Fruit fly (Drosophila melanogaster) whole organism, embryonic: ENCODE measurements around the gene CG5087.
A peak's percentile ranks its signal among the peaks of the same experiment; 100 is the strongest.

ENCODE experiments used
- BEAF-32 ChIP-seq: fragments of 200-800 bp; sonication (Bioruptor generic); optimal IDR thresholded peaks from 3 replicates; lab custom pipeline; 2017; ENCODE audit warnings: missing biosample characterization, missing genetic modification characterization, mild to moderate bottlenecking, moderate library complexity, missing genetic modification reagents
- CG10321 ChIP-seq: fragments of 200-800 bp; sonication (Bioruptor generic); IDR thresholded peaks from 2 replicates; pipeline ENCODE4 v1.3.6; 2022; ENCODE audit warnings: missing biosample characterization, missing genetic modification characterization
- CG11398 ChIP-seq: fragments of 200-800 bp; sonication (Bioruptor generic); optimal IDR thresholded peaks from 2 replicates; lab custom pipeline; 2016; ENCODE audit warnings: missing biosample characterization, missing genetic modification characterization
- CG14050 ChIP-seq: fragments of 200-800 bp; sonication (Bioruptor generic); IDR thresholded peaks from 3 replicates; pipeline ENCODE4 v1.3.6; 2022; ENCODE audit warnings: missing biosample characterization, missing genetic modification characterization
- CG1529 ChIP-seq: fragments of 200-800 bp; sonication (Bioruptor generic); optimal IDR thresholded peaks from 3 replicates; lab custom pipeline; 2018; ENCODE audit warnings: missing biosample characterization, missing genetic modification characterization
- CG17186 ChIP-seq: fragments of 200-800 bp; sonication (Bioruptor generic); optimal IDR thresholded peaks from 3 replicates; lab custom pipeline; 2017; ENCODE audit warnings: missing biosample characterization, missing genetic modification reagents, missing genetic modification characterization
- CG17912 ChIP-seq: fragments of 200-800 bp; sonication (Bioruptor generic); optimal IDR thresholded peaks from 2 replicates; lab custom pipeline; 2018; ENCODE audit warnings: missing biosample characterization, mild to moderate bottlenecking, missing genetic modification characterization
- CG18764 ChIP-seq: fragments of 200-800 bp; sonication (Bioruptor generic); optimal IDR thresholded peaks from 3 replicates; lab custom pipeline; 2016; ENCODE audit warnings: missing biosample characterization, missing genetic modification characterization
- CG30020 ChIP-seq: fragments of 200-800 bp; optimal IDR thresholded peaks from 2 replicates; lab custom pipeline; 2019; ENCODE audit warnings: missing biosample characterization, mild to moderate bottlenecking, missing genetic modification characterization, moderate library complexity
- CG33213 ChIP-seq: fragments of 200-800 bp; sonication (Bioruptor generic); optimal IDR thresholded peaks from 3 replicates; lab custom pipeline; 2016; ENCODE audit warnings: missing biosample characterization, missing genetic modification characterization
- CG42726 ChIP-seq: fragments of 200-800 bp; sonication (Bioruptor generic); IDR thresholded peaks from 2 replicates; pipeline ENCODE4 v1.3.6; 2022; ENCODE audit warnings: missing biosample characterization, missing genetic modification characterization; ENCODE audit not compliant: partially characterized antibody
- CG4328 ChIP-seq: fragments of 200-800 bp; sonication (Bioruptor generic); optimal IDR thresholded peaks from 3 replicates; lab custom pipeline; 2017; ENCODE audit warnings: missing biosample characterization, missing genetic modification reagents, missing genetic modification characterization
- CG43689 ChIP-seq: fragments of 200-800 bp; sonication (Bioruptor generic); IDR thresholded peaks from 2 replicates; pipeline ENCODE4 v1.3.6; 2022; ENCODE audit warnings: missing biosample characterization, missing genetic modification characterization
- CG7928 ChIP-seq: fragments of 200-800 bp; sonication (Bioruptor generic); optimal IDR thresholded peaks from 2 replicates; lab custom pipeline; 2017; ENCODE audit warnings: missing biosample characterization, mild to moderate bottlenecking, missing genetic modification characterization
- CG8944 ChIP-seq: fragments of 200-800 bp; sonication (Bioruptor generic); optimal IDR thresholded peaks from 3 replicates; lab custom pipeline; 2016; ENCODE audit warnings: missing biosample characterization, missing genetic modification characterization
- CG9437 ChIP-seq: fragments of 200-800 bp; sonication (Bioruptor generic); optimal IDR thresholded peaks from 2 replicates; lab custom pipeline; 2018; ENCODE audit warnings: missing biosample characterization, mild to moderate bottlenecking, missing genetic modification characterization
- D19B ChIP-seq: fragments of 200-800 bp; sonication (Bioruptor generic); optimal IDR thresholded peaks from 2 replicates; lab custom pipeline; 2017; ENCODE audit warnings: missing biosample characterization, mild to moderate bottlenecking, missing genetic modification characterization
- Dad ChIP-seq: fragments of 200-800 bp; sonication (Bioruptor generic); optimal IDR thresholded peaks from 3 replicates; lab custom pipeline; 2016; ENCODE audit warnings: missing biosample characterization, missing genetic modification characterization
- Dip3 ChIP-seq: fragments of 200-800 bp; sonication (Bioruptor generic); optimal IDR thresholded peaks from 3 replicates; lab custom pipeline; 2016; ENCODE audit warnings: missing biosample characterization, missing genetic modification characterization
- Dp ChIP-seq: fragments of 200-800 bp; sonication (Bioruptor generic); optimal IDR thresholded peaks from 2 replicates; lab custom pipeline; 2018; ENCODE audit warnings: missing biosample characterization, mild to moderate bottlenecking, missing genetic modification characterization, moderate library complexity
- Ets97D ChIP-seq: fragments of 200-800 bp; sonication (Bioruptor generic); optimal IDR thresholded peaks from 3 replicates; lab custom pipeline; 2016; ENCODE audit warnings: missing biosample characterization, missing genetic modification characterization
- GATAe ChIP-seq: fragments of 200-800 bp; sonication (Bioruptor generic); conservative IDR thresholded peaks from 2 replicates; pipeline ENCODE4 v1.3.6; 2022; ENCODE audit warnings: missing biosample characterization, missing genetic modification characterization
- Gsc ChIP-seq: fragments of 200-800 bp; sonication (Bioruptor generic); IDR thresholded peaks from 2 replicates; pipeline ENCODE4 v1.3.6; 2022; ENCODE audit warnings: missing biosample characterization, missing genetic modification characterization
- Gug ChIP-seq: fragments of 200-800 bp; sonication (Bioruptor generic); IDR thresholded peaks from 4 replicates; pipeline ENCODE4 v1.3.6; 2022; ENCODE audit warnings: missing biosample characterization, missing genetic modification characterization
- Meics ChIP-seq: fragments of 200-800 bp; sonication (Bioruptor generic); optimal IDR thresholded peaks from 2 replicates; lab custom pipeline; 2017; ENCODE audit warnings: missing biosample characterization, mild to moderate bottlenecking, missing genetic modification characterization
- Myb ChIP-seq: fragments of 200-800 bp; sonication (Bioruptor generic); optimal IDR thresholded peaks from 2 replicates; lab custom pipeline; 2016; ENCODE audit warnings: missing biosample characterization, missing genetic modification characterization
- Nf-YC ChIP-seq: fragments of 200-800 bp; optimal IDR thresholded peaks from 3 replicates; lab custom pipeline; 2019; ENCODE audit warnings: missing biosample characterization, mild to moderate bottlenecking, missing genetic modification characterization, moderate library complexity
- Opbp ChIP-seq: fragments of 200-800 bp; sonication (Bioruptor generic); IDR thresholded peaks from 3 replicates; pipeline ENCODE4 v1.3.6; 2022; ENCODE audit warnings: missing biosample characterization, missing genetic modification characterization; ENCODE audit not compliant: partially characterized antibody
- Pdp1 ChIP-seq, 2 experiments: fragments of 200-800 bp; sonication (Bioruptor generic); optimal IDR thresholded peaks; 3 replicates each; lab custom pipeline; 2016; ENCODE audit warnings: missing biosample characterization in 2 of 2, missing genetic modification characterization in 2 of 2, mild to moderate bottlenecking in 1 of 2, moderate library complexity in 1 of 2
- Ravus ChIP-seq: fragments of 200-800 bp; sonication (Bioruptor generic); IDR thresholded peaks from 2 replicates; pipeline ENCODE4 v1.3.6; 2022; ENCODE audit warnings: missing biosample characterization, missing genetic modification characterization
- Vsx1 ChIP-seq: fragments of 200-800 bp; sonication (Bioruptor generic); optimal IDR thresholded peaks from 2 replicates; lab custom pipeline; 2017; ENCODE audit warnings: missing biosample characterization, mild to moderate bottlenecking, missing genetic modification characterization, missing genetic modification reagents
- ac ChIP-seq: fragments of 200-800 bp; sonication (Bioruptor generic); optimal IDR thresholded peaks from 3 replicates; lab custom pipeline; 2017; ENCODE audit warnings: missing biosample characterization, mild to moderate bottlenecking, missing genetic modification characterization
- cad ChIP-seq: fragments of >200 bp; optimal IDR thresholded peaks from 2 replicates; lab custom pipeline; 2017; ENCODE audit warnings: missing biosample characterization, missing genetic modification characterization
- cas ChIP-seq: fragments of 200-800 bp; sonication (Bioruptor generic); IDR thresholded peaks from 2 replicates; pipeline ENCODE4 v1.3.6; 2022; ENCODE audit warnings: missing biosample characterization, missing genetic modification characterization
- eyg ChIP-seq: fragments of 200-800 bp; sonication (Bioruptor generic); optimal IDR thresholded peaks from 3 replicates; lab custom pipeline; 2016; ENCODE audit warnings: missing biosample characterization, missing genetic modification characterization
- fd64A ChIP-seq: fragments of 200-800 bp; sonication (Bioruptor generic); optimal IDR thresholded peaks from 3 replicates; lab custom pipeline; 2018; ENCODE audit warnings: missing biosample characterization, mild to moderate bottlenecking, missing genetic modification characterization
- gfzf ChIP-seq: fragments of 200-800 bp; sonication (Bioruptor generic); optimal IDR thresholded peaks from 2 replicates; lab custom pipeline; 2016; ENCODE audit warnings: missing biosample characterization, mild to moderate bottlenecking, missing genetic modification characterization, moderate library complexity
- gsb ChIP-seq: fragments of 200-800 bp; sonication (Bioruptor generic); IDR thresholded peaks from 2 replicates; pipeline ENCODE4 v1.3.6; 2022; ENCODE audit warnings: missing biosample characterization, missing genetic modification characterization
- jigr1 ChIP-seq: fragments of 200-800 bp; sonication (Bioruptor generic); IDR thresholded peaks from 3 replicates; pipeline ENCODE4 v1.3.6; 2022; ENCODE audit warnings: missing biosample characterization, missing genetic modification characterization
- kah ChIP-seq: fragments of 200-800 bp; sonication (Bioruptor generic); optimal IDR thresholded peaks from 2 replicates; lab custom pipeline; 2018; ENCODE audit warnings: missing biosample characterization, mild to moderate bottlenecking, missing genetic modification characterization
- mam ChIP-seq: fragments of 200-800 bp; sonication (Bioruptor generic); optimal IDR thresholded peaks from 3 replicates; lab custom pipeline; 2016; ENCODE audit warnings: missing biosample characterization, missing genetic modification characterization
- nerfin-1 ChIP-seq: fragments of 200-800 bp; sonication (Bioruptor generic); optimal IDR thresholded peaks from 3 replicates; lab custom pipeline; 2019; ENCODE audit warnings: missing biosample characterization, mild to moderate bottlenecking, missing genetic modification characterization, moderate library complexity
- peb ChIP-seq: fragments of 200-800 bp; sonication (Bioruptor generic); IDR thresholded peaks from 2 replicates; pipeline ENCODE4 v1.3.6; 2022; ENCODE audit warnings: missing biosample characterization, missing genetic modification characterization
- pfk ChIP-seq: fragments of 200-800 bp; sonication (Bioruptor generic); optimal IDR thresholded peaks from 2 replicates; lab custom pipeline; 2018; ENCODE audit warnings: missing biosample characterization, mild to moderate bottlenecking, missing genetic modification characterization, moderate library complexity
- rib ChIP-seq: fragments of 200-800 bp; sonication (Bioruptor generic); IDR thresholded peaks from 2 replicates; pipeline ENCODE4 v1.3.6; 2022; ENCODE audit warnings: missing biosample characterization, missing genetic modification characterization
- ro ChIP-seq: fragments of 200-800 bp; sonication (Bioruptor generic); IDR thresholded peaks from 2 replicates; pipeline ENCODE4 v1.3.6; 2022; ENCODE audit warnings: missing biosample characterization, missing genetic modification characterization
- seq ChIP-seq: fragments of 200-800 bp; sonication (Bioruptor generic); IDR thresholded peaks from 2 replicates; pipeline ENCODE4 v1.3.6; 2022; ENCODE audit warnings: missing biosample characterization, missing genetic modification characterization
- slp2 ChIP-seq: fragments of 200-800 bp; sonication (Bioruptor generic); optimal IDR thresholded peaks from 2 replicates; lab custom pipeline; 2016; ENCODE audit warnings: missing biosample characterization, missing genetic modification characterization
- tna ChIP-seq: fragments of 200-800 bp; sonication (Bioruptor generic); IDR thresholded peaks from 2 replicates; pipeline ENCODE4 v1.3.6; 2022; ENCODE audit warnings: missing biosample characterization, missing genetic modification characterization; ENCODE audit not compliant: partially characterized antibody
- twi ChIP-seq: fragments of 200-800 bp; optimal IDR thresholded peaks from 2 replicates; lab custom pipeline; 2019; ENCODE audit warnings: missing biosample characterization, mild to moderate bottlenecking, missing genetic modification characterization, moderate library complexity
- zen2 ChIP-seq: fragments of 200-800 bp; sonication (Bioruptor generic); IDR thresholded peaks from 3 replicates; pipeline ENCODE4 v1.3.6; 2022; ENCODE audit warnings: missing biosample characterization, missing genetic modification characterization; ENCODE audit not compliant: partially characterized antibody
- zfh2 ChIP-seq: fragments of 200-800 bp; sonication (Bioruptor generic); optimal IDR thresholded peaks from 2 replicates; lab custom pipeline; 2016; ENCODE audit warnings: missing biosample characterization, missing genetic modification characterization

CG5087 gene

DNA sequence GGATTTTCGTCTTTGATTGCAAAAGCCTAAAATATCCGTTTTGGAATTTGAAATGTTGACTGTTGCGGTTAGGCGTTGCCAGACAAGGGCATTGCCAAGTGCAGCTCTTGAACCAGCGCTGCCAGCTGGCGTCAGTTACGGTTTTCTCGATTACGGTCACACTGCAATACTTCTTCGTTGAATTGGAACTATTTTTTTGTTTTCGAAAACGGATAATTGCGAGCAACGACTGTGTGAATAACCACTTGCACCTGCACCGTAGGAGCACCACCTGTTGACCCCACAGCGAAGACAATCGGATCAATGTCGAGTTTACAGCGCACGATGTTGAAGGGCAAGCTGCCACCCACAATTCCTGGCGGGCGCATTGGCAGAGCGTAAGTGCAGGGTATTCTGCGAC lies 11.4 kb upstream of the CG5087 start, which contains the start of gene CG5068 (continued):
- TF ChIP-seq Ets97D (peak; percentile 69), Meics (GFP tag; lab: Kevin White, UChicago) (no peak), Dp (peak; percentile 79), Myb (GFP tag; lab: Kevin White, UChicago) (peak; percentile 98), mam (no peak), CG42726 (GFP tag; lab: Robert Waterston, UW) (no peak), CG33213 (no peak), GATAe (GFP tag; lab: Robert Waterston, UW) (no peak), CG14050 (GFP tag; lab: Robert Waterston, UW) (no peak), pfk (no peak), gsb (GFP tag; lab: Robert Waterston, UW) (no peak), slp2 (GFP tag; lab: Kevin White, UChicago) (no peak), CG7928 (GFP tag; lab: Kevin White, UChicago) (no peak), kah (GFP tag; lab: Kevin White, UChicago) (peak; percentile 0), CG8944 (GFP tag; lab: Kevin White, UChicago) (no peak), rib (GFP tag; lab: Robert Waterston, UW) (no peak), Gsc (GFP tag; lab: Robert Waterston, UW) (no peak), Dad (GFP tag; lab: Kevin White, UChicago) (no peak), ro (GFP tag; lab: Robert Waterston, UW) (no peak), CG9437 (GFP tag; lab: Kevin White, UChicago) (no peak), fd64A (GFP tag; lab: Kevin White, UChicago) (no peak), nerfin-1 (tag; lab: Kevin White, UChicago) (no peak), CG1529 (GFP tag; lab: Kevin White, UChicago) (no peak), D19B (GFP tag; lab: Kevin White, UChicago) (peak; percentile 22), CG11398 (GFP tag; lab: Kevin White, UChicago) (no peak), CG30020 (tag; lab: Kevin White, UChicago) (no peak), CG10321 (GFP tag; lab: Robert Waterston, UW) (no peak), twi (tag; lab: Kevin White, UChicago) (no peak), Ravus (GFP tag; lab: Robert Waterston, UW) (no peak), Pdp1 (GFP tag; optimal IDR thresholded peaks at IDR 0.05; lab: Kevin White, UChicago) (no peak), CG17186 (GFP tag; lab: Kevin White, UChicago) (no peak), cad (no peak), zen2 (GFP tag; lab: Robert Waterston, UW) (no peak), CG4328 (no peak), Nf-YC (tag; lab: Kevin White, UChicago) (no peak), seq (GFP tag; lab: Robert Waterston, UW) (no peak), CG18764 (GFP tag; lab: Kevin White, UChicago) (no peak), Dip3 (GFP tag; lab: Kevin White, UChicago) (no peak), Gug (GFP tag; lab: Robert Waterston, UW) (no peak), tna (peak; percentile 25; the same call in 1 of the 2 replicates), ac (GFP tag; lab: Kevin White, UChicago) (no peak), BEAF-32 (GFP tag; lab: Kevin White, UChicago) (peak; percentile 34), gfzf (GFP tag; lab: Kevin White, UChicago) (peak; percentile 64), Vsx1 (GFP tag; lab: Kevin White, UChicago) (no peak), peb (GFP tag; lab: Robert Waterston, UW) (no peak), cas (no peak), CG43689 (GFP tag; lab: Robert Waterston, UW) (no peak), Opbp (peak; percentile 37; the same call in 1 of the 3 replicates), CG17912 (GFP tag; lab: Kevin White, UChicago) (peak; percentile 7), jigr1 (GFP tag; lab: Robert Waterston, UW) (no peak), eyg (GFP tag; lab: Kevin White, UChicago) (no peak), zfh2 (GFP tag; lab: Kevin White, UChicago) (no peak)
